Fruit fly (Drosophila melanogaster) whole organism, embryonic: ENCODE data around the gene CG12123.
A peak's percentile ranks its signal among the peaks of the same experiment; 100 is the strongest.

Experiments
- Atf6 ChIP-seq: fragments of 200-800 bp; sonication (Bioruptor generic); IDR thresholded peaks from 2 replicates; pipeline ENCODE4 v1.3.6; 2022; ENCODE audit warnings: missing biosample characterization, missing genetic modification characterization
- BEAF-32 ChIP-seq: fragments of 200-800 bp; sonication (Bioruptor generic); optimal IDR thresholded peaks from 3 replicates; lab custom pipeline; 2017; ENCODE audit warnings: missing biosample characterization, missing genetic modification characterization, mild to moderate bottlenecking, moderate library complexity, missing genetic modification reagents
- Bgb ChIP-seq: fragments of 200-800 bp; sonication (Bioruptor generic); IDR thresholded peaks from 2 replicates; pipeline ENCODE4 v1.3.6; 2022; ENCODE audit warnings: missing biosample characterization, missing genetic modification characterization; ENCODE audit not compliant: partially characterized antibody
- CG10431 ChIP-seq: fragments of 200-800 bp; sonication (Bioruptor generic); optimal IDR thresholded peaks from 3 replicates; lab custom pipeline; 2018; ENCODE audit warnings: missing biosample characterization, mild to moderate bottlenecking, missing genetic modification characterization
- CG12155 ChIP-seq: fragments of 200-800 bp; sonication (Bioruptor generic); optimal IDR thresholded peaks from 3 replicates; lab custom pipeline; 2016; ENCODE audit warnings: missing biosample characterization, missing genetic modification characterization
- CG14441 ChIP-seq: fragments of 200-800 bp; sonication (Bioruptor generic); IDR thresholded peaks from 2 replicates; pipeline ENCODE4 v1.3.6; 2022; ENCODE audit warnings: missing biosample characterization, missing genetic modification characterization
- CG15011 ChIP-seq: fragments of 200-800 bp; sonication (Bioruptor generic); optimal IDR thresholded peaks from 3 replicates; lab custom pipeline; 2018; ENCODE audit warnings: missing biosample characterization, mild to moderate bottlenecking, missing genetic modification characterization
- CG16779 ChIP-seq: fragments of 200-800 bp; sonication (Bioruptor generic); IDR thresholded peaks from 2 replicates; pipeline ENCODE4 v1.3.6; 2022; ENCODE audit warnings: missing biosample characterization, missing genetic modification characterization
- CG16813 ChIP-seq: fragments of 200-800 bp; sonication (Bioruptor generic); IDR thresholded peaks from 3 replicates; pipeline ENCODE4 v1.3.6; 2022; ENCODE audit warnings: missing biosample characterization, missing genetic modification characterization; ENCODE audit not compliant: partially characterized antibody
- CG18476 ChIP-seq: fragments of 200-800 bp; sonication (Bioruptor generic); optimal IDR thresholded peaks from 2 replicates; lab custom pipeline; 2016; ENCODE audit warnings: missing biosample characterization, mild to moderate bottlenecking, missing genetic modification characterization
- CG2120 ChIP-seq: fragments of 200-800 bp; sonication (Bioruptor generic); optimal IDR thresholded peaks from 3 replicates; lab custom pipeline; 2016; ENCODE audit warnings: missing biosample characterization, missing genetic modification characterization
- CG3065 ChIP-seq: fragments of 200-800 bp; sonication (Bioruptor generic); optimal IDR thresholded peaks from 2 replicates; lab custom pipeline; 2016; ENCODE audit warnings: missing biosample characterization, missing genetic modification characterization
- CG43689 ChIP-seq: fragments of 200-800 bp; sonication (Bioruptor generic); IDR thresholded peaks from 2 replicates; pipeline ENCODE4 v1.3.6; 2022; ENCODE audit warnings: missing biosample characterization, missing genetic modification characterization
- CG4424 ChIP-seq: fragments of 200-800 bp; sonication (Bioruptor generic); optimal IDR thresholded peaks from 3 replicates; lab custom pipeline; 2016; ENCODE audit warnings: missing biosample characterization, missing genetic modification characterization
- CG4707 ChIP-seq: fragments of 200-800 bp; sonication (Bioruptor generic); optimal IDR thresholded peaks from 2 replicates; lab custom pipeline; 2018; ENCODE audit warnings: missing biosample characterization, mild to moderate bottlenecking, missing genetic modification characterization, moderate library complexity
- CG4854 ChIP-seq: fragments of 200-800 bp; sonication (Bioruptor generic); optimal IDR thresholded peaks from 2 replicates; lab custom pipeline; 2016; ENCODE audit warnings: missing biosample characterization, missing genetic modification characterization, inconsistent platforms
- CG6791 ChIP-seq: fragments of 200-800 bp; sonication (Bioruptor generic); IDR thresholded peaks from 3 replicates; pipeline ENCODE4 v1.3.6; 2022; ENCODE audit warnings: missing biosample characterization, missing genetic modification characterization; ENCODE audit not compliant: partially characterized antibody
- CG7271 ChIP-seq: fragments of 200-800 bp; sonication (Bioruptor generic); optimal IDR thresholded peaks from 2 replicates; lab custom pipeline; 2018; ENCODE audit warnings: missing biosample characterization, mild to moderate bottlenecking, missing genetic modification characterization, moderate library complexity
- CG7839 ChIP-seq: fragments of 200-800 bp; sonication (Bioruptor generic); optimal IDR thresholded peaks from 3 replicates; lab custom pipeline; 2018; ENCODE audit warnings: missing biosample characterization, mild to moderate bottlenecking, missing genetic modification characterization, moderate library complexity
- CG7963 ChIP-seq: fragments of 200-800 bp; sonication (Bioruptor generic); IDR thresholded peaks from 3 replicates; pipeline ENCODE4 v1.3.6; 2022; ENCODE audit warnings: missing biosample characterization, missing genetic modification characterization; ENCODE audit not compliant: partially characterized antibody
- Dll ChIP-seq: fragments of 200-800 bp; sonication (Bioruptor generic); IDR thresholded peaks from 4 replicates; pipeline ENCODE4 v1.3.6; 2022; ENCODE audit warnings: missing biosample characterization, missing genetic modification characterization; ENCODE audit not compliant: partially characterized antibody
- Doc3 ChIP-seq: fragments of 200-800 bp; sonication (Bioruptor generic); IDR thresholded peaks from 3 replicates; pipeline ENCODE4 v1.3.6; 2022; ENCODE audit warnings: missing biosample characterization, missing genetic modification characterization; ENCODE audit not compliant: partially characterized antibody
- Fer3 ChIP-seq: fragments of 200-800 bp; sonication (Bioruptor generic); optimal IDR thresholded peaks from 2 replicates; lab custom pipeline; 2018; ENCODE audit warnings: missing biosample characterization, mild to moderate bottlenecking, missing genetic modification characterization, moderate library complexity
- Hey ChIP-seq: fragments of 200-800 bp; sonication (Bioruptor generic); optimal IDR thresholded peaks from 3 replicates; lab custom pipeline; 2018; ENCODE audit warnings: missing biosample characterization, mild to moderate bottlenecking, missing genetic modification characterization
- Hr39 ChIP-seq: fragments of >200 bp; optimal IDR thresholded peaks from 2 replicates; lab custom pipeline; 2017
- Nf-YC ChIP-seq: fragments of 200-800 bp; optimal IDR thresholded peaks from 3 replicates; lab custom pipeline; 2019; ENCODE audit warnings: missing biosample characterization, mild to moderate bottlenecking, missing genetic modification characterization, moderate library complexity
- Scr ChIP-seq: fragments of 200-800 bp; sonication (Bioruptor generic); IDR thresholded peaks from 2 replicates; pipeline ENCODE4 v1.3.6; 2022; ENCODE audit warnings: missing biosample characterization, missing genetic modification characterization; ENCODE audit not compliant: partially characterized antibody
- Sry-δ ChIP-seq: fragments of 200-800 bp; sonication (Bioruptor generic); optimal IDR thresholded peaks from 2 replicates; lab custom pipeline; 2016; ENCODE audit warnings: missing biosample characterization, missing genetic modification characterization
- Stat92E ChIP-seq, 3 experiments: fragments of >200 bp in 2 of 3; fragments of 200-800 bp in 1 of 3; sonication (Bioruptor generic) in 1 of 3; optimal IDR thresholded peaks; 2 replicates each; lab custom pipeline; 2017 to 2019; ENCODE audit warnings: missing biosample characterization in 3 of 3, missing genetic modification characterization in 3 of 3, mild to moderate bottlenecking in 1 of 3, moderate library complexity in 1 of 3
- disco-r ChIP-seq: fragments of 200-800 bp; sonication (Bioruptor generic); optimal IDR thresholded peaks from 2 replicates; lab custom pipeline; 2016; ENCODE audit warnings: missing biosample characterization, missing genetic modification characterization
- dmrt99B ChIP-seq: fragments of 200-800 bp; sonication (Bioruptor generic); optimal IDR thresholded peaks from 2 replicates; lab custom pipeline; 2018; ENCODE audit warnings: missing biosample characterization, mild to moderate bottlenecking, missing genetic modification characterization, moderate library complexity
- eve ChIP-seq, 2 experiments: fragments of >200 bp; optimal IDR thresholded peaks; 2 replicates each; lab custom pipeline; 2017; ENCODE audit warnings: missing biosample characterization in 2 of 2, missing genetic modification characterization in 2 of 2
- exex ChIP-seq: fragments of 200-800 bp; sonication (Bioruptor generic); optimal IDR thresholded peaks from 4 replicates; lab custom pipeline; 2018; ENCODE audit warnings: missing biosample characterization, mild to moderate bottlenecking, missing genetic modification characterization, moderate library complexity
- eyg ChIP-seq: fragments of 200-800 bp; sonication (Bioruptor generic); optimal IDR thresholded peaks from 3 replicates; lab custom pipeline; 2016; ENCODE audit warnings: missing biosample characterization, missing genetic modification characterization
- grau ChIP-seq: fragments of 200-800 bp; optimal IDR thresholded peaks from 3 replicates; lab custom pipeline; 2019; ENCODE audit warnings: missing biosample characterization, mild to moderate bottlenecking, missing genetic modification characterization, moderate library complexity
- knrl ChIP-seq: fragments of 200-800 bp; sonication (Bioruptor generic); IDR thresholded peaks from 3 replicates; pipeline ENCODE4 v1.3.6; 2022; ENCODE audit warnings: missing biosample characterization, missing genetic modification characterization; ENCODE audit not compliant: partially characterized antibody
- row ChIP-seq: fragments of 200-800 bp; sonication (Bioruptor generic); IDR thresholded peaks from 3 replicates; pipeline ENCODE4 v1.3.6; 2022; ENCODE audit warnings: missing biosample characterization, missing genetic modification characterization
- salm ChIP-seq: fragments of 200-800 bp; sonication (Bioruptor generic); optimal IDR thresholded peaks from 2 replicates; lab custom pipeline; 2018; ENCODE audit warnings: missing biosample characterization, mild to moderate bottlenecking, missing genetic modification characterization
- seq ChIP-seq: fragments of 200-800 bp; sonication (Bioruptor generic); IDR thresholded peaks from 2 replicates; pipeline ENCODE4 v1.3.6; 2022; ENCODE audit warnings: missing biosample characterization, missing genetic modification characterization
- tgo ChIP-seq: fragments of 200-800 bp; sonication (Bioruptor generic); IDR thresholded peaks from 3 replicates; pipeline ENCODE4 v1.3.6; 2022; ENCODE audit warnings: missing biosample characterization, missing genetic modification characterization
- unc-4 ChIP-seq: fragments of 200-800 bp; sonication (Bioruptor generic); IDR thresholded peaks from 2 replicates; pipeline ENCODE4 v1.3.6; 2022; ENCODE audit warnings: missing biosample characterization, missing genetic modification characterization; ENCODE audit not compliant: partially characterized antibody
- zen2 ChIP-seq: fragments of 200-800 bp; sonication (Bioruptor generic); IDR thresholded peaks from 3 replicates; pipeline ENCODE4 v1.3.6; 2022; ENCODE audit warnings: missing biosample characterization, missing genetic modification characterization; ENCODE audit not compliant: partially characterized antibody

The CG12123 gene

DNA sequence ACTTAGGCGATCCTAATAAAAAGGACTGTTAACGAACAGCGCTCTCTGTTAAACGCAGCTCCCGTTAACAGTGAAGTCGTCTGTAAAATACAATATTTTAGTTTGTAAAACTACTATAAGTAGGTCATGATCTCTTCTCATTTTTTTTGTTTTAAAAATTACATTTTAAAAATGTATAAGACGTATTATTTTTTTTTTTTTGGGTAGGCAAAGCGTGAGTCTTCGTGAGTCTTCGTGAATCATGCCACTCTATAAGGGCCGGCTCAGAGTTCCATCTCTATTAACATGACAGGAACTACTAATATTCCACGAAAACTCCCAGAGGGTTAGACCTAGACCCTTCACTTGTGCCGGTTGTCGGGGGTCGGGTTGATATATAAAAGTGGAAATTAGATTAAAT is 19.5 kb downstream of the CG12123 start:
- no peak for TF ChIP-seq Stat92E (GFP tag; optimal IDR thresholded peaks at IDR 0.05; lab: Kevin White, UChicago)
- no peak for TF ChIP-seq seq (GFP tag; lab: Robert Waterston, UW)
- no peak for TF ChIP-seq dmrt99B (tag; lab: Kevin White, UChicago)
- no peak for TF ChIP-seq salm
- TF ChIP-seq eyg (GFP tag; lab: Kevin White, UChicago) = no peak
- TF ChIP-seq CG3065 (GFP tag; lab: Kevin White, UChicago) = no peak
- TF ChIP-seq CG12155 (GFP tag; lab: Kevin White, UChicago) = no peak
- no peak for TF ChIP-seq CG7839
- TF ChIP-seq CG15011 (GFP tag; lab: Kevin White, UChicago) = no peak
- no peak for TF ChIP-seq grau
- no peak for TF ChIP-seq CG16779 (GFP tag; lab: Robert Waterston, UW)
- peak; percentile 40; the same call in 1 of the 3 replicates for TF ChIP-seq CG6791 (GFP tag; lab: Robert Waterston, UW)
- peak; percentile 49 for TF ChIP-seq BEAF-32 (GFP tag; lab: Kevin White, UChicago)
- no peak for TF ChIP-seq CG43689
- TF ChIP-seq CG4424 = no peak
- no peak for TF ChIP-seq CG4854 (GFP tag; lab: Kevin White, UChicago)
- TF ChIP-seq CG2120 (GFP tag; lab: Kevin White, UChicago) = no peak
- no peak for TF ChIP-seq CG14441 (GFP tag; lab: Robert Waterston, UW)
- no peak for TF ChIP-seq eve (GFP tag; optimal IDR thresholded peaks at IDR 0.05; lab: Kevin White, UChicago)
- peak; percentile 31 for TF ChIP-seq Sry-δ (GFP tag; lab: Kevin White, UChicago)
- TF ChIP-seq CG7963 (GFP tag; lab: Robert Waterston, UW) = no peak
- TF ChIP-seq Dll (GFP tag; lab: Robert Waterston, UW) = peak; percentile 62; the same call in 2 of the 4 replicates
- TF ChIP-seq CG4707 (GFP tag; lab: Kevin White, UChicago) = no peak
- TF ChIP-seq CG7271 (tag; lab: Kevin White, UChicago) = no peak
- TF ChIP-seq CG10431 = no peak
- TF ChIP-seq Fer3 (tag; lab: Kevin White, UChicago) = no peak
- no peak for TF ChIP-seq disco-r (GFP tag; lab: Kevin White, UChicago)
- TF ChIP-seq CG16813 (GFP tag; lab: Robert Waterston, UW) = 0 out of 3 replicates have a peak, but pooled peaks have one; percentile 12
- TF ChIP-seq Nf-YC = no peak
- TF ChIP-seq CG18476 = no peak
- TF ChIP-seq exex = no peak
- peak; percentile 36; the same call in 1 of the 3 replicates for TF ChIP-seq row (GFP tag; lab: Robert Waterston, UW)
- TF ChIP-seq Scr (GFP tag; lab: Robert Waterston, UW) = peak; percentile 35; the same call in 1 of the 2 replicates
- no peak for TF ChIP-seq Hr39 (lab: Kevin White, UChicago)
- TF ChIP-seq knrl (GFP tag; lab: Robert Waterston, UW) = 0 out of 3 replicates have a peak, but pooled peaks have one; percentile 7
- TF ChIP-seq Bgb (GFP tag; lab: Robert Waterston, UW) = 0 out of 2 replicates have a peak, but pooled peaks have one; percentile 8
- TF ChIP-seq Atf6 (GFP tag; lab: Robert Waterston, UW) = no peak
- TF ChIP-seq unc-4 (GFP tag; lab: Robert Waterston, UW) = 0 out of 2 replicates have a peak, but pooled peaks have one; percentile 37
- TF ChIP-seq tgo (GFP tag; lab: Robert Waterston, UW) = no peak
- no peak for TF ChIP-seq zen2 (GFP tag; lab: Robert Waterston, UW)
- TF ChIP-seq Doc3 (GFP tag; lab: Robert Waterston, UW) = peak; percentile 47; the same call in 2 of the 3 replicates
- TF ChIP-seq Hey (tag; lab: Kevin White, UChicago) = no peak
